ENCODE assay signal across 7 worm cellular contexts in the genomic region with DNA sequence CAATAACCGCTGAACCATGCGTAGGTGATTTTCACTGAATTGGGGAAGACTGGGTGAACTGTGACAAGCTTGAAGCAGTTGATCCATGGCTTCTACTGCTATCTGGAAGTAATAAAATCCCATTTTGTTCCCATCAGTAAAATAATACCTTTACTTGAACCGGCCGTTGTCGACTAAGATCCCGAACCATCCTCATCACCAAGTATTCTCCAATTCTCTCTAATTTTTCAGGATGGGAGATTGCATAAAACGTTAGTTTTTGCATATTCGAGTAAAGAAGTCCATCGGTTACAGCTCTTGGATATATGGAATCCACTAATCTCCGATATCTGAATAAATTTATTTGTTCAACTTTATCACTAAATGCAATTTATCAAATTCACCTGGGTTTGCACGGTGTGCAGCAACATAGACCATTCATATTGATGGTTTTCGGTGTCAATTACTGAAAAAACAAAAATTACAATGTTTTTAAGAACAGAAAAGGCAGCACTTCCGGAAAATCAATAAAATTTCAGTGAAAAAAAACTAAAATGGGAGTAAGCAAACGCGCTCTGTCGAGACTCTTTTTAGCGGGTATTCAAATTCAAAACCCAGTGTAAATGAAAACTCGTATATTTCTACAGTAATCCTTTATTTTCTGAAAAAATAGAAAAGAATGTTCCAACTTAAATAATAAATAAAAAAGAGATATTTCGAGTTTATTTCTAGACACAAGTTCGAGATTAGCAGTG.
TF ChIP-seq lines count a peak whose summit lies in the region.

efr-3 (minus strand) TSS at position 505 of the 734 bp plus-strand sequence.

TF ChIP-seq in whole organism, L1 larva, 84 proteins besides CTCF, POLR2A, EP300 and RAD21 (continues in another document):
- no peak for TF ChIP-seq sup-37 (GFP tag; optimal IDR thresholded peaks at IDR 0.05; lab: Kevin White, UChicago)
- TF ChIP-seq unc-62 (GFP tag; optimal IDR thresholded peaks at IDR 0.05; lab: Kevin White, UChicago), result no peak
- TF ChIP-seq ceh-88 (GFP tag; IDR thresholded peaks at IDR 0.05; lab: Robert Waterston, UW), result no peak
- TF ChIP-seq snu-23 (GFP tag; optimal IDR thresholded peaks at IDR 0.05; lab: Kevin White, UChicago), result peak; percentile 55
- TF ChIP-seq ceh-90 (tag; optimal IDR thresholded peaks at IDR 0.05; lab: Kevin White, UChicago), result no peak
- TF ChIP-seq ceh-8 (GFP tag; optimal IDR thresholded peaks at IDR 0.05; lab: Kevin White, UChicago), result no peak
- TF ChIP-seq nhr-71 (tag; optimal IDR thresholded peaks at IDR 0.05; lab: Kevin White, UChicago), result peak; percentile 60
- peak; percentile 51 for TF ChIP-seq nhr-85 (tag; lab: Kevin White, UChicago)
- no peak for TF ChIP-seq mef-2 (tag; optimal IDR thresholded peaks at IDR 0.05; lab: Kevin White, UChicago)
- peak; percentile 21 for TF ChIP-seq nhr-90 (tag; optimal IDR thresholded peaks at IDR 0.05; lab: Kevin White, UChicago; ENCODE audit: poor library complexity)
- no peak for TF ChIP-seq ets-5 (GFP tag; IDR thresholded peaks at IDR 0.05; lab: Robert Waterston, UW)
- peak; percentile 24 for TF ChIP-seq snpc-4 (tag; optimal IDR thresholded peaks at IDR 0.05; lab: Kevin White, UChicago)

TF ChIP-seq in whole organism, L2 larva, 48 proteins besides CTCF, POLR2A, EP300 and RAD21 (continues in another document):
- TF ChIP-seq F13H6.1 (tag; optimal IDR thresholded peaks at IDR 0.05; lab: Kevin White, UChicago) (no peak), nhr-6 (tag; optimal IDR thresholded peaks at IDR 0.05; lab: Kevin White, UChicago) (no peak), crh-2 (tag; optimal IDR thresholded peaks at IDR 0.05; lab: Kevin White, UChicago) (peak; percentile 56), nhr-23 (tag; optimal IDR thresholded peaks at IDR 0.05; lab: Kevin White, UChicago) (no peak), lsy-2 (tag; optimal IDR thresholded peaks at IDR 0.05; lab: Kevin White, UChicago) (peak; percentile 58 to 79), gmeb-1 (tag; optimal IDR thresholded peaks at IDR 0.05; lab: Kevin White, UChicago) (peak; percentile 92), mab-5 (tag; optimal IDR thresholded peaks at IDR 0.05; lab: Kevin White, UChicago) (peak; percentile 41), ztf-4 (tag; optimal IDR thresholded peaks at IDR 0.05; lab: Kevin White, UChicago) (no peak), unc-55 (GFP tag; optimal IDR thresholded peaks at IDR 0.05; lab: Kevin White, UChicago) (peak; percentile 86), sma-9 (GFP tag; optimal IDR thresholded peaks at IDR 0.05; lab: Kevin White, UChicago) (peak; percentile 16), sma-9 (tag; optimal IDR thresholded peaks at IDR 0.05; lab: Kevin White, UChicago) (no peak), C34F6.9 (tag; optimal IDR thresholded peaks at IDR 0.05; lab: Kevin White, UChicago) (peak; percentile 78)

TF ChIP-seq in whole organism, L3 larva, 47 proteins besides CTCF, POLR2A, EP300 and RAD21:
- TF ChIP-seq nfya-1 (tag; optimal IDR thresholded peaks at IDR 0.05; lab: Kevin White, UChicago; ENCODE audit: insufficient read depth) (peak; percentile 63), ZK546.5 (tag; optimal IDR thresholded peaks at IDR 0.05; lab: Kevin White, UChicago) (no peak), fkh-2 (tag; optimal IDR thresholded peaks at IDR 0.05; lab: Kevin White, UChicago) (no peak), unc-39 (tag; optimal IDR thresholded peaks at IDR 0.05; lab: Kevin White, UChicago) (no peak), pha-4 (tag; optimal IDR thresholded peaks at IDR 0.05; lab: Kevin White, UChicago) (peak; percentile 71), hmg-11 (tag; optimal IDR thresholded peaks at IDR 0.05; lab: Kevin White, UChicago) (no peak), ztf-4 (tag; optimal IDR thresholded peaks at IDR 0.05; lab: Kevin White, UChicago) (no peak), nhr-67 (tag; optimal IDR thresholded peaks at IDR 0.05; lab: Kevin White, UChicago) (no peak), nhr-23 (tag; optimal IDR thresholded peaks at IDR 0.05; lab: Kevin White, UChicago) (peak; percentile 44), lin-15B (tag; optimal IDR thresholded peaks at IDR 0.05; lab: Kevin White, UChicago) (peak; percentile 62), ceh-28 (tag; optimal IDR thresholded peaks at IDR 0.05; lab: Kevin White, UChicago) (peak; percentile 79), pqm-1 (tag; optimal IDR thresholded peaks at IDR 0.05; lab: Kevin White, UChicago) (peak; percentile 44)

TF ChIP-seq in whole organism, L4 larva, 104 proteins besides CTCF, POLR2A, EP300 and RAD21 (continues in another document):
- TF ChIP-seq lin-38 (GFP tag; IDR thresholded peaks at IDR 0.05; lab: Robert Waterston, UW) (peak; percentile 93), Y5F2A.4 (GFP tag; optimal IDR thresholded peaks at IDR 0.05; lab: Kevin White, UChicago) (no peak), mes-2 (tag; optimal IDR thresholded peaks at IDR 0.05; lab: Kevin White, UChicago; ENCODE audit: poor library complexity, severe bottlenecking) (peak; percentile 40), aha-1 (tag; lab: Kevin White, UChicago) (peak; percentile 88), nhr-6 (tag; optimal IDR thresholded peaks at IDR 0.05; lab: Kevin White, UChicago) (peak; percentile 23), rbr-2 (tag; optimal IDR thresholded peaks at IDR 0.05; lab: Kevin White, UChicago) (peak; percentile 20), lin-1 (GFP tag; IDR thresholded peaks at IDR 0.05; lab: Robert Waterston, UW) (no peak), unc-62 (GFP tag; optimal IDR thresholded peaks at IDR 0.05 in 1 of 2; lab: Kevin White, UChicago) (peak in 1 of 2 experiments; percentile 93), unc-62 (tag; optimal IDR thresholded peaks at IDR 0.05; lab: Kevin White, UChicago) (no peak), hlh-30 (tag; optimal IDR thresholded peaks at IDR 0.05; lab: Kevin White, UChicago; ENCODE audit: insufficient read depth) (peak; percentile 11), hmg-1.1 (GFP tag; IDR thresholded peaks at IDR 0.05; lab: Robert Waterston, UW) (0 out of 2 replicates have a peak, but pooled peaks have one; percentile 16), ceh-32 (tag; optimal IDR thresholded peaks at IDR 0.05; lab: Kevin White, UChicago; ENCODE audit: poor library complexity) (no peak)

TF ChIP-seq in whole organism, late embryonic, 69 proteins besides CTCF, POLR2A, EP300 and RAD21:
- peak; percentile 6 for TF ChIP-seq unc-42 (tag; optimal IDR thresholded peaks at IDR 0.05; lab: Kevin White, UChicago)
- TF ChIP-seq ceh-48 (tag; optimal IDR thresholded peaks at IDR 0.05; lab: Kevin White, UChicago), result peak; percentile 90
- TF ChIP-seq syd-9 (tag; optimal IDR thresholded peaks at IDR 0.05; lab: Kevin White, UChicago), result no peak
- no peak for TF ChIP-seq pax-1 (tag; optimal IDR thresholded peaks at IDR 0.05; lab: Kevin White, UChicago)
TF ChIP-seq in whole organism, late embryonic: peak in this region for 2.

TF ChIP-seq in whole organism, mixed stage, embryonic, 35 proteins besides CTCF, POLR2A, EP300 and RAD21:
- no peak for TF ChIP-seq unc-120 (tag; optimal IDR thresholded peaks at IDR 0.05; lab: Kevin White, UChicago; ENCODE audit: poor library complexity, severe bottlenecking)
- TF ChIP-seq lsy-2 (tag; optimal IDR thresholded peaks at IDR 0.05; lab: Kevin White, UChicago), result peak; percentile 51
- no peak for TF ChIP-seq lin-32 (GFP tag; optimal IDR thresholded peaks at IDR 0.05; lab: Kevin White, UChicago)
- no peak for TF ChIP-seq zip-8 (tag; optimal IDR thresholded peaks at IDR 0.05; lab: Kevin White, UChicago)
- no peak for TF ChIP-seq ceh-39 (tag; optimal IDR thresholded peaks at IDR 0.05; lab: Kevin White, UChicago)
TF ChIP-seq in whole organism, mixed stage, embryonic: peak in this region for 1.

TF ChIP-seq in whole organism, young adult, 124 proteins besides CTCF, POLR2A, EP300 and RAD21:
- no peak for TF ChIP-seq Y95B8A.8 (GFP tag; IDR thresholded peaks at IDR 0.05; lab: Robert Waterston, UW)
- no peak for TF ChIP-seq ztf-3 (GFP tag; optimal IDR thresholded peaks at IDR 0.05; lab: Kevin White, UChicago)
- peak in 1 of 3 experiments; percentile 52 for TF ChIP-seq lin-35 (GFP tag; optimal IDR thresholded peaks at IDR 0.05; lab: Kevin White, UChicago)
- peak; percentile 66 for TF ChIP-seq efl-1 (GFP tag; optimal IDR thresholded peaks at IDR 0.05; lab: Kevin White, UChicago)
- peak; percentile 28 for TF ChIP-seq lsl-1 (GFP tag; optimal IDR thresholded peaks at IDR 0.05; lab: Kevin White, UChicago)
- no peak for TF ChIP-seq F57C9.4 (tag; optimal IDR thresholded peaks at IDR 0.05; lab: Kevin White, UChicago)
- TF ChIP-seq dpl-1 (GFP tag; optimal IDR thresholded peaks at IDR 0.05; lab: Kevin White, UChicago), result peak; percentile 64
- peak; percentile 84 for TF ChIP-seq lin-54 (GFP tag; optimal IDR thresholded peaks at IDR 0.05; lab: Kevin White, UChicago)
- TF ChIP-seq F23B12.7 (tag; optimal IDR thresholded peaks at IDR 0.05; lab: Kevin White, UChicago; ENCODE audit: insufficient read depth), result peak; percentile 92
- TF ChIP-seq F22D6.2 (tag; optimal IDR thresholded peaks at IDR 0.05; lab: Kevin White, UChicago), result no peak
- no peak for TF ChIP-seq lir-1 (GFP tag; conservative IDR thresholded peaks at IDR 0.05; lab: Robert Waterston, UW)
- peak; percentile 88 for TF ChIP-seq mcd-1 (GFP tag; IDR thresholded peaks at IDR 0.05; lab: Robert Waterston, UW)
